Worm (Caenorhabditis elegans) whole organism, young adult: ENCODE results near the gene mboa-6.

Experiments
- B0019.2 ChIP-seq: fragments of 200-800 bp; sonication (Bioruptor generic); conservative IDR thresholded peaks from 2 replicates; pipeline ENCODE4 v1.3.6; 2022; ENCODE audit warnings: missing genetic modification reagents, missing genetic modification characterization, missing compliant biosample characterization
- K12H6.12 ChIP-seq: fragments of 200-800 bp; sonication (Bioruptor generic); optimal IDR thresholded peaks from 2 replicates; lab custom pipeline; 2018; ENCODE audit warnings: mild to moderate bottlenecking, missing genetic modification characterization, missing compliant biosample characterization
- ZK185.1 ChIP-seq: sonication (generic microtip); optimal IDR thresholded peaks from 2 replicates; lab custom pipeline; 2016; ENCODE audit warnings: mild to moderate bottlenecking, missing genetic modification characterization, missing compliant biosample characterization; ENCODE audit not compliant: poor library complexity, severe bottlenecking
- attf-3 ChIP-seq: fragments of 200-800 bp; sonication (Bioruptor generic); conservative IDR thresholded peaks from 2 replicates; pipeline ENCODE4 v1.3.6; 2022; ENCODE audit warnings: missing genetic modification reagents, missing genetic modification characterization, missing compliant biosample characterization
- ceh-91 ChIP-seq: fragments of 200-800 bp; sonication (Bioruptor generic); IDR thresholded peaks from 2 replicates; pipeline ENCODE4 v1.3.6; 2022; ENCODE audit warnings: missing genetic modification reagents, missing genetic modification characterization, missing compliant biosample characterization
- hsf-1 ChIP-seq: fragments of 200-800 bp; sonication (Bioruptor generic); IDR thresholded peaks from 2 replicates; pipeline ENCODE4 v1.3.6; 2022; ENCODE audit warnings: missing genetic modification reagents, missing genetic modification characterization, missing compliant biosample characterization
- madf-6 ChIP-seq: fragments of 200-800 bp; sonication (Bioruptor generic); IDR thresholded peaks from 2 replicates; pipeline ENCODE4 v1.3.6; 2022; ENCODE audit warnings: missing genetic modification reagents, missing genetic modification characterization, missing compliant biosample characterization
- mes-4 ChIP-seq: sonication (generic microtip); optimal IDR thresholded peaks from 2 replicates; lab custom pipeline; 2016; ENCODE audit warnings: missing genotype, missing genetic modification characterization, missing compliant biosample characterization
- nhr-90 ChIP-seq: sonication (generic microtip); optimal IDR thresholded peaks from 2 replicates; lab custom pipeline; 2016; ENCODE audit warnings: missing genotype, mild to moderate bottlenecking, missing genetic modification characterization, missing compliant biosample characterization
- rcor-1 ChIP-seq: fragments of 200-800 bp; sonication (Bioruptor generic); IDR thresholded peaks from 2 replicates; pipeline ENCODE4 v1.3.6; 2022; ENCODE audit warnings: missing genetic modification reagents, missing genetic modification characterization, missing compliant biosample characterization
- repo-1 ChIP-seq: sonication (generic microtip); optimal IDR thresholded peaks from 2 replicates; lab custom pipeline; 2017; ENCODE audit warnings: mild to moderate bottlenecking, missing genetic modification characterization, missing compliant biosample characterization
- rpc-1 ChIP-seq, 2 experiments: fragments of 150-350 bp in 1 of 2; sonication (generic microtip) in 1 of 2; optimal IDR thresholded peaks; 2 replicates each; lab custom pipeline; 2014 to 2018; ENCODE audit warnings: missing biosample characterization in 1 of 2, missing genetic modification characterization in 1 of 2, missing genetic modification reagents in 1 of 2, missing genotype in 1 of 2
- unc-62 ChIP-seq: fragments of 150-350 bp; optimal IDR thresholded peaks from 2 replicates; lab custom pipeline; 2014; ENCODE audit warnings: missing biosample characterization, missing genetic modification reagents, missing genetic modification characterization
- ztf-26 ChIP-seq: sonication (generic microtip); optimal IDR thresholded peaks from 2 replicates; lab custom pipeline; 2017; ENCODE audit warnings: missing genetic modification characterization, missing compliant biosample characterization

ce11 chrIII:1947851-1948250, 13.9 kb downstream of the mboa-6 start:
- TF ChIP-seq rpc-1 (optimal IDR thresholded peaks at IDR 0.05; lab: Kevin White, UChicago) (no peak), rpc-1 (tag; optimal IDR thresholded peaks at IDR 0.05; lab: Kevin White, UChicago) (no peak), attf-3 (GFP tag; lab: Robert Waterston, UW) (no peak), K12H6.12 (tag; lab: Kevin White, UChicago) (no peak), nhr-90 (tag; lab: Kevin White, UChicago) (no peak), B0019.2 (no peak), rcor-1 (GFP tag; lab: Robert Waterston, UW) (no peak), unc-62 (GFP tag; lab: Kevin White, UChicago) (no peak), madf-6 (GFP tag; lab: Robert Waterston, UW) (no peak), ztf-26 (tag; lab: Kevin White, UChicago) (no peak), hsf-1 (GFP tag; lab: Robert Waterston, UW) (no peak), ceh-91 (GFP tag; lab: Robert Waterston, UW) (no peak), ZK185.1 (no peak), repo-1 (tag; lab: Kevin White, UChicago) (no peak), mes-4 (tag; lab: Kevin White, UChicago) (no peak)
